Fruit fly (Drosophila melanogaster) whole organism, embryonic: ENCODE measurements around the gene Mlc-c.
A peak's percentile ranks its signal among the peaks of the same experiment; 100 is the strongest.

Experiments
- Atf3 ChIP-seq: fragments of 200-800 bp; sonication (Bioruptor generic); optimal IDR thresholded peaks from 3 replicates; lab custom pipeline; 2016; ENCODE audit warnings: missing biosample characterization, missing genetic modification characterization
- CG10274 ChIP-seq: fragments of 200-800 bp; sonication (Bioruptor generic); optimal IDR thresholded peaks from 3 replicates; lab custom pipeline; 2017; ENCODE audit warnings: missing biosample characterization, mild to moderate bottlenecking, missing genetic modification characterization
- CG10654 ChIP-seq: fragments of 200-800 bp; sonication (Bioruptor generic); optimal IDR thresholded peaks from 2 replicates; lab custom pipeline; 2016; ENCODE audit warnings: missing biosample characterization, missing genetic modification characterization
- CG11085 ChIP-seq: fragments of 200-800 bp; sonication (Bioruptor generic); IDR thresholded peaks from 2 replicates; pipeline ENCODE4 v1.3.6; 2022; ENCODE audit warnings: missing biosample characterization, missing genetic modification characterization
- CG11093 ChIP-seq: fragments of 200-800 bp; sonication (Bioruptor generic); IDR thresholded peaks from 3 replicates; pipeline ENCODE4 v1.3.6; 2022; ENCODE audit warnings: missing biosample characterization, missing genetic modification characterization
- CG12942 ChIP-seq: fragments of 200-800 bp; sonication (Bioruptor generic); optimal IDR thresholded peaks from 3 replicates; lab custom pipeline; 2016; ENCODE audit warnings: missing biosample characterization, missing genetic modification characterization
- CG13775 ChIP-seq: fragments of 200-800 bp; sonication (Bioruptor generic); optimal IDR thresholded peaks from 3 replicates; lab custom pipeline; 2017; ENCODE audit warnings: missing biosample characterization, mild to moderate bottlenecking, missing genetic modification characterization
- CG14965 ChIP-seq: fragments of 200-800 bp; sonication (Bioruptor generic); optimal IDR thresholded peaks from 2 replicates; lab custom pipeline; 2016; ENCODE audit warnings: missing biosample characterization, missing genetic modification characterization, borderline replicate concordance
- CG15073 ChIP-seq: fragments of 200-800 bp; sonication (Bioruptor generic); optimal IDR thresholded peaks from 2 replicates; lab custom pipeline; 2016; ENCODE audit warnings: missing biosample characterization, missing genetic modification characterization
- CG1529 ChIP-seq: fragments of 200-800 bp; sonication (Bioruptor generic); optimal IDR thresholded peaks from 3 replicates; lab custom pipeline; 2018; ENCODE audit warnings: missing biosample characterization, missing genetic modification characterization
- CG15696 ChIP-seq: fragments of 200-800 bp; sonication (Bioruptor generic); optimal IDR thresholded peaks from 2 replicates; lab custom pipeline; 2019; ENCODE audit warnings: missing biosample characterization, mild to moderate bottlenecking, missing genetic modification characterization, moderate library complexity
- CG16779 ChIP-seq: fragments of 200-800 bp; sonication (Bioruptor generic); IDR thresholded peaks from 2 replicates; pipeline ENCODE4 v1.3.6; 2022; ENCODE audit warnings: missing biosample characterization, missing genetic modification characterization
- CG17361 ChIP-seq: fragments of 200-800 bp; sonication (Bioruptor generic); IDR thresholded peaks from 3 replicates; pipeline ENCODE4 v1.3.6; 2022; ENCODE audit warnings: missing biosample characterization, missing genetic modification characterization
- CG17612 ChIP-seq: fragments of 200-800 bp; sonication (Bioruptor generic); IDR thresholded peaks from 2 replicates; pipeline ENCODE4 v1.3.6; 2022; ENCODE audit warnings: missing biosample characterization, missing genetic modification characterization
- CG17802 ChIP-seq: fragments of 200-800 bp; sonication (Bioruptor generic); optimal IDR thresholded peaks from 2 replicates; lab custom pipeline; 2018; ENCODE audit warnings: missing biosample characterization, mild to moderate bottlenecking, missing genetic modification characterization, moderate library complexity
- CG3163 ChIP-seq: fragments of 200-800 bp; sonication (Bioruptor generic); optimal IDR thresholded peaks from 3 replicates; lab custom pipeline; 2016; ENCODE audit warnings: missing biosample characterization, missing genetic modification characterization
- CG33213 ChIP-seq: fragments of 200-800 bp; sonication (Bioruptor generic); optimal IDR thresholded peaks from 3 replicates; lab custom pipeline; 2016; ENCODE audit warnings: missing biosample characterization, missing genetic modification characterization
- CG34376 ChIP-seq: fragments of 200-800 bp; sonication (Bioruptor generic); optimal IDR thresholded peaks from 2 replicates; lab custom pipeline; 2018; ENCODE audit warnings: missing biosample characterization, mild to moderate bottlenecking, missing genetic modification characterization
- CG42726 ChIP-seq: fragments of 200-800 bp; sonication (Bioruptor generic); IDR thresholded peaks from 2 replicates; pipeline ENCODE4 v1.3.6; 2022; ENCODE audit warnings: missing biosample characterization, missing genetic modification characterization; ENCODE audit not compliant: partially characterized antibody
- CG4404 ChIP-seq: fragments of 200-800 bp; sonication (Bioruptor generic); IDR thresholded peaks from 2 replicates; pipeline ENCODE4 v1.3.6; 2022; ENCODE audit warnings: missing biosample characterization, missing genetic modification characterization
- CG8281 ChIP-seq: fragments of 200-800 bp; sonication (Bioruptor generic); optimal IDR thresholded peaks from 2 replicates; lab custom pipeline; 2018; ENCODE audit warnings: missing biosample characterization, mild to moderate bottlenecking, missing genetic modification characterization, moderate library complexity
- CG8290 ChIP-seq, 3 experiments: fragments of 200-800 bp; sonication (Bioruptor generic); optimal IDR thresholded peaks; 2 replicates each; lab custom pipeline; 2016 to 2019; ENCODE audit warnings: missing biosample characterization in 3 of 3, missing genetic modification characterization in 3 of 3, mild to moderate bottlenecking in 2 of 3, moderate library complexity in 1 of 3
- CG9437 ChIP-seq: fragments of 200-800 bp; sonication (Bioruptor generic); optimal IDR thresholded peaks from 2 replicates; lab custom pipeline; 2018; ENCODE audit warnings: missing biosample characterization, mild to moderate bottlenecking, missing genetic modification characterization
- CG9797 ChIP-seq: fragments of 200-800 bp; sonication (Bioruptor generic); optimal IDR thresholded peaks from 3 replicates; lab custom pipeline; 2018; ENCODE audit warnings: missing biosample characterization, mild to moderate bottlenecking, missing genetic modification characterization
- CG9932 ChIP-seq: fragments of 200-800 bp; sonication (Bioruptor generic); IDR thresholded peaks from 2 replicates; pipeline ENCODE4 v1.3.6; 2022; ENCODE audit warnings: missing biosample characterization, missing genetic modification characterization
- CTCF ChIP-seq: fragments of 200-800 bp; sonication (Bioruptor generic); optimal IDR thresholded peaks from 2 replicates; lab custom pipeline; 2017; ENCODE audit warnings: missing biosample characterization, mild to moderate bottlenecking, missing genetic modification characterization, moderate library complexity
- Deaf1 ChIP-seq: fragments of 200-800 bp; optimal IDR thresholded peaks from 3 replicates; lab custom pipeline; 2019; ENCODE audit warnings: missing biosample characterization, mild to moderate bottlenecking, missing genetic modification characterization, moderate library complexity
- E2f2 ChIP-seq: fragments of 200-800 bp; sonication (Bioruptor generic); IDR thresholded peaks from 2 replicates; pipeline ENCODE4 v1.3.6; 2022; ENCODE audit warnings: missing biosample characterization, missing genetic modification characterization
- Kr ChIP-seq: fragments of 200-800 bp; sonication (Bioruptor generic); optimal IDR thresholded peaks from 2 replicates; lab custom pipeline; 2017; ENCODE audit warnings: missing biosample characterization, mild to moderate bottlenecking, missing genetic modification characterization
- Lpt ChIP-seq: fragments of >200 bp; optimal IDR thresholded peaks from 2 replicates; lab custom pipeline; 2018; ENCODE audit warnings: missing biosample characterization, missing genetic modification characterization
- Mrtf ChIP-seq: fragments of 200-800 bp; sonication (Bioruptor generic); IDR thresholded peaks from 3 replicates; pipeline ENCODE4 v1.3.6; 2022; ENCODE audit warnings: missing biosample characterization, missing genetic modification characterization
- Myb ChIP-seq: fragments of 200-800 bp; sonication (Bioruptor generic); optimal IDR thresholded peaks from 2 replicates; lab custom pipeline; 2016; ENCODE audit warnings: missing biosample characterization, missing genetic modification characterization
- NfI ChIP-seq: fragments of 200-800 bp; sonication (Bioruptor generic); optimal IDR thresholded peaks from 3 replicates; lab custom pipeline; 2018; ENCODE audit warnings: missing biosample characterization, mild to moderate bottlenecking, missing genetic modification characterization, moderate library complexity
- Oaz ChIP-seq: fragments of 200-800 bp; sonication (Bioruptor generic); IDR thresholded peaks from 2 replicates; pipeline ENCODE4 v1.3.6; 2022; ENCODE audit warnings: missing biosample characterization, missing genetic modification characterization
- Xbp1 ChIP-seq: fragments of 200-800 bp; sonication (Bioruptor generic); optimal IDR thresholded peaks from 3 replicates; lab custom pipeline; 2016; ENCODE audit warnings: missing biosample characterization, mild to moderate bottlenecking, missing genetic modification characterization
- bbx ChIP-seq: fragments of 200-800 bp; sonication (Bioruptor generic); IDR thresholded peaks from 2 replicates; pipeline ENCODE4 v1.3.6; 2022; ENCODE audit warnings: missing biosample characterization, missing genetic modification characterization; ENCODE audit not compliant: partially characterized antibody
- cad ChIP-seq: fragments of >200 bp; optimal IDR thresholded peaks from 2 replicates; lab custom pipeline; 2017; ENCODE audit warnings: missing biosample characterization, missing genetic modification characterization
- cg ChIP-seq: fragments of 200-800 bp; sonication (Bioruptor generic); optimal IDR thresholded peaks from 3 replicates; lab custom pipeline; 2019; ENCODE audit warnings: missing biosample characterization, mild to moderate bottlenecking, missing genetic modification characterization, moderate library complexity
- dmrt99B ChIP-seq: fragments of 200-800 bp; sonication (Bioruptor generic); optimal IDR thresholded peaks from 2 replicates; lab custom pipeline; 2018; ENCODE audit warnings: missing biosample characterization, mild to moderate bottlenecking, missing genetic modification characterization, moderate library complexity
- gt ChIP-seq: fragments of 200-800 bp; sonication (Bioruptor generic); IDR thresholded peaks from 2 replicates; pipeline ENCODE4 v1.3.6; 2022; ENCODE audit warnings: missing biosample characterization, missing genetic modification characterization
- hb ChIP-seq: fragments of 200-800 bp; sonication (Bioruptor generic); IDR thresholded peaks from 3 replicates; pipeline ENCODE4 v1.3.6; 2022; ENCODE audit warnings: missing biosample characterization, missing genetic modification characterization; ENCODE audit not compliant: partially characterized antibody
- lbe ChIP-seq: fragments of 200-800 bp; sonication (Bioruptor generic); optimal IDR thresholded peaks from 2 replicates; lab custom pipeline; 2016; ENCODE audit warnings: missing biosample characterization, mild to moderate bottlenecking, missing genetic modification characterization
- mirr ChIP-seq: fragments of 200-800 bp; sonication (Bioruptor generic); optimal IDR thresholded peaks from 3 replicates; lab custom pipeline; 2018; ENCODE audit warnings: missing biosample characterization, mild to moderate bottlenecking, missing genetic modification characterization
- org-1 ChIP-seq: fragments of 200-800 bp; sonication (Bioruptor generic); optimal IDR thresholded peaks from 2 replicates; lab custom pipeline; 2017; ENCODE audit warnings: missing biosample characterization, missing genetic modification characterization
- phol ChIP-seq: fragments of 200-800 bp; sonication (Bioruptor generic); optimal IDR thresholded peaks from 3 replicates; lab custom pipeline; 2018; ENCODE audit warnings: missing biosample characterization, mild to moderate bottlenecking, missing genetic modification characterization, moderate library complexity
- pita ChIP-seq: fragments of 200-800 bp; sonication (Bioruptor generic); optimal IDR thresholded peaks from 2 replicates; lab custom pipeline; 2017; ENCODE audit warnings: missing biosample characterization, mild to moderate bottlenecking, missing genetic modification characterization
- sisA ChIP-seq: fragments of 200-800 bp; sonication (Bioruptor generic); IDR thresholded peaks from 2 replicates; pipeline ENCODE4 v1.3.6; 2022; ENCODE audit warnings: missing biosample characterization, missing genetic modification characterization
- stc ChIP-seq: fragments of 200-800 bp; sonication (Bioruptor generic); IDR thresholded peaks from 2 replicates; pipeline ENCODE4 v1.3.6; 2022; ENCODE audit warnings: missing biosample characterization, missing genetic modification characterization
- trem ChIP-seq: fragments of 200-800 bp; optimal IDR thresholded peaks from 3 replicates; lab custom pipeline; 2019; ENCODE audit warnings: missing biosample characterization, mild to moderate bottlenecking, missing genetic modification characterization, moderate library complexity
- tup ChIP-seq: fragments of 200-800 bp; sonication (Bioruptor generic); optimal IDR thresholded peaks from 2 replicates; lab custom pipeline; 2016; ENCODE audit warnings: missing biosample characterization, mild to moderate bottlenecking, missing genetic modification characterization, moderate library complexity
- unc-4 ChIP-seq: fragments of 200-800 bp; sonication (Bioruptor generic); IDR thresholded peaks from 2 replicates; pipeline ENCODE4 v1.3.6; 2022; ENCODE audit warnings: missing biosample characterization, missing genetic modification characterization; ENCODE audit not compliant: partially characterized antibody
- zfh1 ChIP-seq: fragments of 200-800 bp; sonication (Bioruptor generic); IDR thresholded peaks from 3 replicates; pipeline ENCODE4 v1.3.6; 2022; ENCODE audit warnings: missing biosample characterization, missing genetic modification characterization

The Mlc-c gene

DNA sequence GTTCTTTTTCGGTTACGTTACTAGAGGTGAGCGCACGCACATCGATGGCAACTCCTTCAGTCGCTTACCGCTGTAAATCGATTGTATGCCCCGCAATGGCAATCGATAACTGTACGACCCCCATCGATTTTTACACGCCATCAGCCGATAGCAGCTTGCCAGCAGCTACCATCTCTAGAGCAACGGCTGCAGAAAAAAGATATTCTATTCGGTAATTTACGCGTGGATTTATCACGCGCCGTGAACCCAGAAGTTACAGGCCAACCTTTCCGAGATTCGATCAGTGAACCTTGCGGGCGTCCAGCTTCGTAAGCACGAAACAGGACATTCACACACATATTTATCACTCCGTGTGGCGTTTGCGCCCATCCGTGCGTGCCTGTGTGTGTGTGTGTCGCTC lies 43.6 kb upstream of the Mlc-c start, which contains the start of the genes Sirt4 and CG4119:
TSS of gene Sirt4 (minus strand) at position 39 of the 400 bp plus-strand sequence.
TSS of gene CG4119 (plus strand) at position 151 of the 400 bp plus-strand sequence.
- TF ChIP-seq CG9797 (GFP tag; lab: Kevin White, UChicago) (peak; percentile 32), CG1529 (no peak), Atf3 (GFP tag; lab: Kevin White, UChicago) (no peak), CG42726 (GFP tag; lab: Robert Waterston, UW) (peak; percentile 98), cg (peak; percentile 92), CG33213 (peak; percentile 25), zfh1 (GFP tag; lab: Robert Waterston, UW) (0 out of 3 replicates have a peak, but pooled peaks have one; percentile 33), CTCF (no peak), CG15696 (tag; lab: Kevin White, UChicago) (no peak), mirr (GFP tag; lab: Kevin White, UChicago) (peak; percentile 19), CG9932 (peak; percentile 77), CG11093 (GFP tag; lab: Robert Waterston, UW) (no peak), Myb (GFP tag; lab: Kevin White, UChicago) (peak; percentile 88), Deaf1 (peak; percentile 27), unc-4 (GFP tag; lab: Robert Waterston, UW) (peak; percentile 92), CG4404 (GFP tag; lab: Robert Waterston, UW) (no peak), Kr (GFP tag; lab: Kevin White, UChicago) (no peak), phol (tag; lab: Kevin White, UChicago) (peak; percentile 52), pita (GFP tag; lab: Kevin White, UChicago) (no peak), CG10654 (GFP tag; lab: Kevin White, UChicago) (no peak), CG14965 (GFP tag; lab: Kevin White, UChicago) (no peak), NfI (no peak), CG8281 (tag; lab: Kevin White, UChicago) (no peak), CG8290 (GFP tag; optimal IDR thresholded peaks at IDR 0.05; lab: Kevin White, UChicago) (peak; percentile 16), CG8290 (tag; optimal IDR thresholded peaks at IDR 0.05; lab: Kevin White, UChicago) (peak in 1 of 2 experiments; percentile 78), CG11085 (GFP tag; lab: Robert Waterston, UW) (no peak), CG34376 (GFP tag; lab: Kevin White, UChicago) (peak; percentile 40), CG9437 (GFP tag; lab: Kevin White, UChicago) (peak; percentile 97), cad (GFP tag; lab: Kevin White, UChicago) (no peak), stc (GFP tag; lab: Robert Waterston, UW) (no peak), CG10274 (GFP tag; lab: Kevin White, UChicago) (no peak), Mrtf (GFP tag; lab: Robert Waterston, UW) (no peak), CG16779 (GFP tag; lab: Robert Waterston, UW) (no peak), Xbp1 (GFP tag; lab: Kevin White, UChicago) (peak; percentile 23), sisA (GFP tag; lab: Robert Waterston, UW) (no peak), CG12942 (GFP tag; lab: Kevin White, UChicago) (no peak), dmrt99B (tag; lab: Kevin White, UChicago) (no peak), trem (tag; lab: Kevin White, UChicago) (peak; percentile 56), CG15073 (no peak), bbx (GFP tag; lab: Robert Waterston, UW) (peak; percentile 98), CG3163 (GFP tag; lab: Kevin White, UChicago) (no peak), gt (no peak), CG17802 (tag; lab: Kevin White, UChicago) (no peak), CG13775 (GFP tag; lab: Kevin White, UChicago) (no peak), org-1 (no peak), Oaz (GFP tag; lab: Robert Waterston, UW) (no peak), CG17361 (GFP tag; lab: Robert Waterston, UW) (0 out of 3 replicates have a peak, but pooled peaks have one; percentile 17), tup (GFP tag; lab: Kevin White, UChicago) (no peak), lbe (GFP tag; lab: Kevin White, UChicago) (no peak), hb (GFP tag; lab: Robert Waterston, UW) (peak; percentile 97), E2f2 (GFP tag; lab: Robert Waterston, UW) (peak; percentile 54), CG17612 (GFP tag; lab: Robert Waterston, UW) (no peak), Lpt (GFP tag; lab: Kevin White, UChicago) (no peak)
